Worm (Caenorhabditis elegans): ENCODE measurements around the gene abu-8.

The abu-8 gene

ce11 chrV:5144541-5144940 lies 49.9 kb downstream of the abu-8 start, which contains the start of gene F14F9.2:
Gene F14F9.2 (plus strand): TSS chrV:5144841.
- no peak for TF ChIP-seq lin-13 (GFP tag; optimal IDR thresholded peaks at IDR 0.05)
- TF ChIP-seq pqm-1 (tag; optimal IDR thresholded peaks at IDR 0.05) = no peak
- no peak for TF ChIP-seq arid-1 (GFP tag; conservative IDR thresholded peaks at IDR 0.05)
- TF ChIP-seq ceh-82 (tag; optimal IDR thresholded peaks at IDR 0.05) = no peak
- no peak for TF ChIP-seq nhr-41 (GFP tag; IDR thresholded peaks at IDR 0.05)
- no peak for TF ChIP-seq zfp-3 (GFP tag; conservative IDR thresholded peaks at IDR 0.05)
- TF ChIP-seq ces-1 (GFP tag; optimal IDR thresholded peaks at IDR 0.05) = no peak
- no peak for TF ChIP-seq mxl-2 (GFP tag; conservative IDR thresholded peaks at IDR 0.05)
- TF ChIP-seq aly-2 (tag; optimal IDR thresholded peaks at IDR 0.05) = no peak
- no peak for TF ChIP-seq ZK546.5 (tag; optimal IDR thresholded peaks at IDR 0.05)
- no peak for TF ChIP-seq nhr-11 (tag; optimal IDR thresholded peaks at IDR 0.05)
- TF ChIP-seq ztf-11 (tag; optimal IDR thresholded peaks at IDR 0.05) = no peak
- no peak for TF ChIP-seq nhr-76 (tag; optimal IDR thresholded peaks at IDR 0.05)
- no peak for TF ChIP-seq nhr-6 (tag; optimal IDR thresholded peaks at IDR 0.05)
- no peak for TF ChIP-seq ceh-62 (tag; optimal IDR thresholded peaks at IDR 0.05)
- TF ChIP-seq zfp-2 (tag; optimal IDR thresholded peaks at IDR 0.05) = no peak
- no peak for TF ChIP-seq dve-1 (tag; optimal IDR thresholded peaks at IDR 0.05; ENCODE audit: insufficient read depth)
- TF ChIP-seq duxl-1 (tag; optimal IDR thresholded peaks at IDR 0.05; ENCODE audit: poor library complexity) = no peak
- TF ChIP-seq nhr-42 (GFP tag; IDR thresholded peaks at IDR 0.05) = no peak
- TF ChIP-seq zip-11 (GFP tag; IDR thresholded peaks at IDR 0.05) = no peak

- no peak for TF ChIP-seq Y48G9A.11 (GFP tag; IDR thresholded peaks at IDR 0.05)
- TF ChIP-seq rbr-2 (tag; optimal IDR thresholded peaks at IDR 0.05) = no peak
- no peak for TF ChIP-seq lim-7 (GFP tag; IDR thresholded peaks at IDR 0.05)
- no peak for TF ChIP-seq nhr-76 (tag; optimal IDR thresholded peaks at IDR 0.05)
- TF ChIP-seq mdl-1 (tag; optimal IDR thresholded peaks at IDR 0.05) = no peak
- no peak for TF ChIP-seq php-3 (GFP tag; IDR thresholded peaks at IDR 0.05)
- TF ChIP-seq nhr-11 (tag; optimal IDR thresholded peaks at IDR 0.05) = no peak
- no peak for TF ChIP-seq hmg-1.1 (GFP tag; IDR thresholded peaks at IDR 0.05)
- TF ChIP-seq Y5F2A.4 (GFP tag; optimal IDR thresholded peaks at IDR 0.05) = no peak
- no peak for TF ChIP-seq dmd-6 (GFP tag; IDR thresholded peaks at IDR 0.05)
- TF ChIP-seq vab-7 (GFP tag; IDR thresholded peaks at IDR 0.05) = no peak
- no peak for TF ChIP-seq zfp-2 (tag; optimal IDR thresholded peaks at IDR 0.05)
- TF ChIP-seq nhr-237 (tag; optimal IDR thresholded peaks at IDR 0.05) = no peak
- no peak for TF ChIP-seq gei-8 (GFP tag; optimal IDR thresholded peaks at IDR 0.05)
- TF ChIP-seq fos-1 (tag; optimal IDR thresholded peaks at IDR 0.05) = no peak
- TF ChIP-seq lir-3 (tag; optimal IDR thresholded peaks at IDR 0.05) = no peak
- TF ChIP-seq lin-1 (GFP tag; IDR thresholded peaks at IDR 0.05) = no peak
- TF ChIP-seq tra-1 (GFP tag; IDR thresholded peaks at IDR 0.05) = no peak
- TF ChIP-seq aly-2 (tag; optimal IDR thresholded peaks at IDR 0.05) = no peak
- no peak for TF ChIP-seq zip-11 (GFP tag; IDR thresholded peaks at IDR 0.05)
Observed at ce11 chrV:5143785-5144184, 50.6 kb downstream of the abu-8 start, which contains the start of gene srh-129. Gene srh-129 (minus strand): TSS chrV:5143885.
